Fruit fly (Drosophila melanogaster): ENCODE data around the gene CG6231.

dm6 chr3R:19623606-19624005, 8.9 kb downstream of the CG6231 start:
- TF ChIP-seq CTCF (optimal IDR thresholded peaks at IDR 0.05) (no peak), CG8478 (optimal IDR thresholded peaks at IDR 0.05) (no peak)
